Worm (Caenorhabditis elegans) whole organism, late embryonic: ENCODE results near the gene R11D1.4.

Source experiments
- C08G9.2 ChIP-seq: sonication (generic microtip); optimal IDR thresholded peaks from 2 replicates; lab custom pipeline; 2016; ENCODE audit warnings: mild to moderate bottlenecking, missing genetic modification characterization, moderate library complexity, missing compliant biosample characterization
- C38D4.7 ChIP-seq: fragments of 200-800 bp; sonication (Bioruptor generic); optimal IDR thresholded peaks from 2 replicates; lab custom pipeline; 2018; ENCODE audit warnings: mild to moderate bottlenecking, missing genetic modification characterization, moderate library complexity, missing compliant biosample characterization
- K02D7.2 ChIP-seq: sonication (generic microtip); optimal IDR thresholded peaks from 2 replicates; lab custom pipeline; 2017; ENCODE audit warnings: mild to moderate bottlenecking, missing genetic modification characterization, missing compliant biosample characterization
- K09A11.1 ChIP-seq: sonication (generic microtip); optimal IDR thresholded peaks from 2 replicates; lab custom pipeline; 2017; ENCODE audit warnings: antibody characterized with exemption, mild to moderate bottlenecking, missing genetic modification characterization, missing compliant biosample characterization; ENCODE audit not compliant: insufficient read depth
- Y22D7AL.16 ChIP-seq: sonication (generic microtip); optimal IDR thresholded peaks from 2 replicates; lab custom pipeline; 2016; ENCODE audit warnings: missing genetic modification characterization, missing compliant biosample characterization
- ahr-1 ChIP-seq: sonication (generic microtip); optimal IDR thresholded peaks from 2 replicates; lab custom pipeline; 2016; ENCODE audit warnings: missing genetic modification characterization, missing compliant biosample characterization
- ama-1 ChIP-seq: fragments of 150-350 bp; optimal IDR thresholded peaks from 2 replicates; lab custom pipeline; 2014
- ceh-14 ChIP-seq: sonication (generic microtip); optimal IDR thresholded peaks from 2 replicates; lab custom pipeline; 2016; ENCODE audit warnings: missing genotype, missing genetic modification characterization, missing compliant biosample characterization
- ceh-18 ChIP-seq: sonication (generic microtip); optimal IDR thresholded peaks from 2 replicates; lab custom pipeline; 2016; ENCODE audit warnings: missing genetic modification characterization, missing compliant biosample characterization
- ceh-19 ChIP-seq: fragments of 200-800 bp; sonication (Bioruptor generic); optimal IDR thresholded peaks from 2 replicates; lab custom pipeline; 2018; ENCODE audit warnings: mild to moderate bottlenecking, missing genetic modification characterization, missing compliant biosample characterization
- ceh-2 ChIP-seq: sonication (generic microtip); optimal IDR thresholded peaks from 2 replicates; lab custom pipeline; 2016; ENCODE audit warnings: missing genotype, missing genetic modification characterization, missing compliant biosample characterization
- ceh-22 ChIP-seq: sonication (generic microtip); optimal IDR thresholded peaks from 2 replicates; lab custom pipeline; 2017; ENCODE audit warnings: missing biosample characterization, missing genetic modification characterization
- ceh-24 ChIP-seq: sonication (generic microtip); optimal IDR thresholded peaks from 2 replicates; lab custom pipeline; 2016; ENCODE audit warnings: mild to moderate bottlenecking, missing genetic modification characterization, missing compliant biosample characterization
- ceh-30 ChIP-seq: fragments of 150-350 bp; optimal IDR thresholded peaks from 2 replicates; lab custom pipeline; 2014; ENCODE audit warnings: missing biosample characterization, missing genetic modification characterization
- ceh-31 ChIP-seq: sonication (generic microtip); optimal IDR thresholded peaks from 2 replicates; lab custom pipeline; 2016; ENCODE audit warnings: missing genetic modification characterization, missing compliant biosample characterization
- ceh-34 ChIP-seq: sonication (generic microtip); optimal IDR thresholded peaks from 2 replicates; lab custom pipeline; 2016; ENCODE audit warnings: mild to moderate bottlenecking, missing genetic modification characterization, missing compliant biosample characterization
- ceh-45 ChIP-seq: fragments of 200-800 bp; sonication (Bioruptor generic); IDR thresholded peaks from 2 replicates; pipeline ENCODE4 v1.3.6; 2022; ENCODE audit warnings: missing genetic modification reagents, missing genetic modification characterization, missing compliant biosample characterization
- dmd-4 ChIP-seq: sonication (generic microtip); optimal IDR thresholded peaks from 2 replicates; lab custom pipeline; 2016; ENCODE audit warnings: borderline replicate concordance, missing genetic modification characterization, missing compliant biosample characterization
- dve-1 ChIP-seq: sonication (generic microtip); optimal IDR thresholded peaks from 2 replicates; lab custom pipeline; 2017; ENCODE audit warnings: antibody characterized with exemption, mild to moderate bottlenecking, missing genetic modification characterization, missing compliant biosample characterization
- elt-2 ChIP-seq: sonication (generic microtip); optimal IDR thresholded peaks from 2 replicates; lab custom pipeline; 2016; ENCODE audit warnings: missing genetic modification reagents, missing genetic modification characterization, missing compliant biosample characterization
- fax-1 ChIP-seq: sonication (generic microtip); optimal IDR thresholded peaks from 2 replicates; lab custom pipeline; 2016; ENCODE audit warnings: missing genotype, missing genetic modification characterization, missing compliant biosample characterization
- fkh-6 ChIP-seq: sonication (generic microtip); optimal IDR thresholded peaks from 2 replicates; lab custom pipeline; 2016; ENCODE audit warnings: missing genetic modification characterization, missing compliant biosample characterization
- gmeb-2 ChIP-seq: sonication (generic microtip); optimal IDR thresholded peaks from 2 replicates; lab custom pipeline; 2016; ENCODE audit warnings: missing genetic modification characterization, inconsistent platforms, missing compliant biosample characterization
- hlh-13 ChIP-seq: fragments of 200-800 bp; sonication (Bioruptor generic); optimal IDR thresholded peaks from 2 replicates; lab custom pipeline; 2018; ENCODE audit warnings: mild to moderate bottlenecking, missing genetic modification characterization, missing compliant biosample characterization
- lin-11 ChIP-seq: fragments of 200-800 bp; sonication (Bioruptor generic); optimal IDR thresholded peaks from 2 replicates; lab custom pipeline; 2018; ENCODE audit warnings: mild to moderate bottlenecking, missing genetic modification characterization, missing compliant biosample characterization
- nfya-1 ChIP-seq: sonication (generic microtip); optimal IDR thresholded peaks from 2 replicates; lab custom pipeline; 2017; ENCODE audit warnings: missing genetic modification characterization, mild to moderate bottlenecking, missing compliant biosample characterization, antibody characterized with exemption, moderate library complexity
- nhr-11 ChIP-seq: fragments of 150-350 bp; optimal IDR thresholded peaks from 2 replicates; lab custom pipeline; 2014; ENCODE audit warnings: missing biosample characterization, missing genetic modification characterization
- nhr-232 ChIP-seq: sonication (generic microtip); optimal IDR thresholded peaks from 2 replicates; lab custom pipeline; 2016; ENCODE audit warnings: missing genetic modification characterization, missing compliant biosample characterization
- npax-4 ChIP-seq: sonication (generic microtip); optimal IDR thresholded peaks from 2 replicates; lab custom pipeline; 2016; ENCODE audit warnings: missing genetic modification characterization, missing compliant biosample characterization
- odd-2 ChIP-seq: sonication (generic microtip); optimal IDR thresholded peaks from 2 replicates; lab custom pipeline; 2017; ENCODE audit warnings: antibody characterized with exemption, mild to moderate bottlenecking, missing genetic modification characterization, missing compliant biosample characterization
- pag-3 ChIP-seq: sonication (generic microtip); optimal IDR thresholded peaks from 2 replicates; lab custom pipeline; 2016; ENCODE audit warnings: missing compliant biosample characterization, missing genetic modification characterization, borderline replicate concordance
- pha-4 ChIP-seq: fragments of 150-350 bp; optimal IDR thresholded peaks from 2 replicates; lab custom pipeline; 2018; ENCODE audit warnings: missing biosample characterization, missing genetic modification reagents, missing genetic modification characterization
- ref-2 ChIP-seq: sonication (generic microtip); optimal IDR thresholded peaks from 2 replicates; lab custom pipeline; 2016; ENCODE audit warnings: missing genetic modification characterization, missing compliant biosample characterization
- rnt-1 ChIP-seq: sonication (generic microtip); optimal IDR thresholded peaks from 2 replicates; lab custom pipeline; 2016; ENCODE audit warnings: missing genetic modification characterization, missing compliant biosample characterization
- sox-2 ChIP-seq: fragments of 200-800 bp; sonication (Bioruptor generic); IDR thresholded peaks from 2 replicates; pipeline ENCODE4 v1.3.6; 2022; ENCODE audit warnings: missing genetic modification reagents, missing genetic modification characterization, missing compliant biosample characterization
- tbx-2 ChIP-seq: sonication (generic microtip); optimal IDR thresholded peaks from 2 replicates; lab custom pipeline; 2016; ENCODE audit warnings: missing genetic modification characterization, missing compliant biosample characterization
- ttx-3 ChIP-seq: sonication (generic microtip); optimal IDR thresholded peaks from 2 replicates; lab custom pipeline; 2016; ENCODE audit warnings: missing genetic modification reagents, missing genetic modification characterization, missing compliant biosample characterization
- unc-42 ChIP-seq: sonication (generic microtip); optimal IDR thresholded peaks from 2 replicates; lab custom pipeline; 2016; ENCODE audit warnings: missing genotype, missing genetic modification characterization, missing compliant biosample characterization
- unc-55 ChIP-seq: sonication (generic microtip); optimal IDR thresholded peaks from 2 replicates; lab custom pipeline; 2017; ENCODE audit warnings: missing biosample characterization, missing genetic modification reagents, missing genetic modification characterization
- unc-86 ChIP-seq: sonication (generic microtip); optimal IDR thresholded peaks from 2 replicates; lab custom pipeline; 2016; ENCODE audit warnings: missing genetic modification characterization, missing compliant biosample characterization

R11D1.4 gene

DNA sequence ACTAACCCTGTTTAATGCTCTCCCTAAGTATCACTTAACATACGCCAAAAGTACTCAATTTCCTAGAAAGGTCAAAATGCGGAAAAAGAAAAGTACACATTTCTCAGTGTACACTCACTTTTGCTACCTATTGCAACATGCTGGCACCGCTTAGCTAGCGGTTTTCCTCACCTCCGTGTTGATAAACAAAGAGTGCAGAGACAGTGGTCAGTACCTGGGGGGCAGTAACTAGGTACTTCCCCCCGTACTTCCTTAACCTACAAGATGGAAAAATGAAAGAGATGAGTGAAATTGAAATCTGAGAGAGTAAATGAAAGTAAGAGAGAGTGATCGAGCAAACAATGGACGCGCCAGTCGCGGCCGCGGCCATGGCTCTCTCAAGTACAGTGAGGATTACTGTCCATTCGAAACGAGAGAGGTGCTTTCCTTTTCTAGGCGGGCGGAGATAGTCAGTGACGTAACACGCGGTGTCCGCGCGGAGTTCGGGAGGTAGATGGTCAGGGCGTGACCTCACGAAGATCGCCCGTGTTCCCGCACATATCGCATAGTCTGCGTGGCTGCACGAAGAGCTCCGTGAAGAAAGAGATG is 22.2 kb upstream of the R11D1.4 start, which contains the start of gene cky-1:
Gene cky-1 (plus strand): TSS at position 538 of the 588 bp plus-strand sequence.
- TF ChIP-seq tbx-2 (tag; lab: Kevin White, UChicago): peak; percentile 35
- no peak for TF ChIP-seq npax-4
- no peak for TF ChIP-seq ceh-14

DNA sequence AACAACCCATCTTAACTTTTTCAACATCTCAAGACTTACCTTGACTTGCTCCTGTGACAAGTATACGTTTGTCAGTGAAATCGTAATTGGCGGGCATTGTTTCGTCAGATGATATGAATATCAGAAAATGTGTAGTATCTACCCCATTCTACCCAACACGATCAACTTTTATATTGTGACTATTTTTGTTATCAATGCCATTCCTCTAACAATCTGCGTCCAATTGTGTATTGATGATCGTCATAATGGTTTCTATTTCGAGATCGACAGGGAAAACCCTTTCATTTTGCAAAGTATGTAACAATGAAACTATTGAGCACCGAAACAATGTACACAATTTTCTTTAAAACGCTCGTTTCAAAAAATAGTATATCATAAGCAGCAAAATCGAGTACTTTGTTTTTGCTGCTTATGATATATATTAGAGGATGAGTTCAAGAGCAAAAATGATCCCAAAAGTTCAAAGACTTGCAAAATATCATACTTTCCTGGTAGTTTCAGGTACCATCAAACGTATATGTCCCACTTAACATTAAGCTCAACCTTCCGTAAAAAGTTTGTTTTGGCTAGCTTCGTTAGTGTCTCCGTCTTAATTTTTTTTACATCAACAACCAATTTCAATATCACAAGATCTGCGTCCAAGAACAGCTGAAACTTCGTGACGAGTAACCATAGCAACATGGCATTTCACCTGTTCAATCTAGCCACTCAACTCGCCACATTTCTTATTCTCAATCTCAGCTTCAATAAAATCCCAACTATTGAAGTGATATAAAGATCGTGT is 19.6 kb upstream of the R11D1.4 start, which contains the start of the genes dhs-21 and xbx-9:
Gene dhs-21 (minus strand): TSS at position 181 of the 784 bp plus-strand sequence.
Gene xbx-9 (plus strand): TSS at position 734 of the 784 bp plus-strand sequence.
- no peak for TF ChIP-seq C38D4.7 (GFP tag; lab: Kevin White, UChicago)
- TF ChIP-seq elt-2 (tag; lab: Kevin White, UChicago): peak; percentile 62
- no peak for TF ChIP-seq tbx-2 (tag; lab: Kevin White, UChicago)

DNA sequence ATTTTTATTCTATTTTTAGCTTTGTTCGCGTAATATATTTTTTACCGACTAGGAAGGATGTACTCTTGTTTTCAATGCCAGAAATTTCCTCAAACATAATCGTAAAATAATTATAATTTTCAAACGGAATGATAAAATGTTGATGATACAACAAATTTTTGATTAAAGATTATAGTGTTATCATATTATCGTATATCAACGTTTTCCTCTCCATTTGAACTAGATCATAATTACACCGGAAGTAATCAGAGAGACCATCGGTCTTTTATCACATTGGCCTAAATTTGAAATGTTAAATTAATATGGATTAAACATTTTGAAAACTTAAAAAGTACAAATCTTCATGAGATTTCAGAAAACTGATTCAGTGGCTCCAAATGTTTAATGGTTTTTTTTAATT is 18.7 kb upstream of the R11D1.4 start:
- TF ChIP-seq elt-2 (tag; lab: Kevin White, UChicago): peak; percentile 80
- TF ChIP-seq pag-3 (tag; lab: Kevin White, UChicago): no peak

ce11 chrV:12729220-12729619 is 15.2 kb upstream of the R11D1.4 start, which contains the start of gene R11D1.10:
TSS of gene R11D1.10 (plus strand) at chrV:12729520.
- no peak for TF ChIP-seq ceh-24 (tag; lab: Kevin White, UChicago)
- no peak for TF ChIP-seq ahr-1 (tag; lab: Kevin White, UChicago)
- no peak for TF ChIP-seq nhr-11
- TF ChIP-seq pha-4 (tag; lab: Kevin White, UChicago): no peak
- no peak for TF ChIP-seq fkh-6
- TF ChIP-seq unc-55 (GFP tag; lab: Kevin White, UChicago): no peak
- no peak for TF ChIP-seq odd-2
- TF ChIP-seq fax-1 (tag; lab: Kevin White, UChicago): no peak
- TF ChIP-seq hlh-13: no peak
- no peak for TF ChIP-seq lin-11
- no peak for TF ChIP-seq gmeb-2
- no peak for TF ChIP-seq ceh-2 (tag; lab: Kevin White, UChicago)
- no peak for TF ChIP-seq sox-2 (GFP tag; lab: Robert Waterston, UW)
- no peak for TF ChIP-seq ceh-45
- no peak for TF ChIP-seq K09A11.1 (tag; lab: Kevin White, UChicago)
- no peak for TF ChIP-seq C08G9.2 (tag; lab: Kevin White, UChicago)
- no peak for TF ChIP-seq Y22D7AL.16 (tag; lab: Kevin White, UChicago)
- TF ChIP-seq C38D4.7 (GFP tag; lab: Kevin White, UChicago): no peak
- TF ChIP-seq dmd-4 (tag; lab: Kevin White, UChicago): no peak
- TF ChIP-seq ama-1: no peak
- TF ChIP-seq, all 69 proteins: peak for 0

ce11 chrV:12728062-12728665 is 14.1 kb upstream of the R11D1.4 start, which contains the start of the genes rpl-28 and mrpl-49:
TSS of gene rpl-28 (minus strand) at chrV:12728112.
TSS of gene mrpl-49 (plus strand) at chrV:12728631.
- TF ChIP-seq ceh-31: peak; percentile 58
- TF ChIP-seq unc-86 (tag; lab: Kevin White, UChicago): peak; percentile 4
- TF ChIP-seq nhr-11: no peak
- peak; percentile 84 for TF ChIP-seq unc-42 (tag; lab: Kevin White, UChicago)
- no peak for TF ChIP-seq ref-2 (tag; lab: Kevin White, UChicago)
- peak; percentile 36 for TF ChIP-seq elt-2 (tag; lab: Kevin White, UChicago)
- TF ChIP-seq K02D7.2 (tag; lab: Kevin White, UChicago): no peak
- TF ChIP-seq tbx-2 (tag; lab: Kevin White, UChicago): peak; percentile 16
- peak; percentile 17 for TF ChIP-seq ceh-18 (tag; lab: Kevin White, UChicago)
- TF ChIP-seq rnt-1 (tag; lab: Kevin White, UChicago): no peak
- TF ChIP-seq nfya-1 (tag; lab: Kevin White, UChicago): peak; percentile 76
- no peak for TF ChIP-seq ceh-2 (tag; lab: Kevin White, UChicago)
- peak; percentile 16 for TF ChIP-seq ceh-34
- no peak for TF ChIP-seq ceh-22
- TF ChIP-seq ceh-19 (GFP tag; lab: Kevin White, UChicago): no peak
- TF ChIP-seq nhr-232: no peak
- peak; percentile 63 for TF ChIP-seq dve-1
- peak; percentile 5 for TF ChIP-seq ttx-3
- no peak for TF ChIP-seq pha-4 (tag; lab: Kevin White, UChicago)
- TF ChIP-seq lin-11: no peak
- TF ChIP-seq ceh-24 (tag; lab: Kevin White, UChicago): no peak
- TF ChIP-seq ceh-14: peak; percentile 3
- no peak for TF ChIP-seq ahr-1 (tag; lab: Kevin White, UChicago)
- TF ChIP-seq Y22D7AL.16 (tag; lab: Kevin White, UChicago): no peak
- no peak for TF ChIP-seq ceh-30 (tag; lab: Kevin White, UChicago)
- TF ChIP-seq, all 69 proteins: peak for 11
